Fruit fly (Drosophila melanogaster) whole organism: ENCODE measurements around the gene prage.

Experiments
- CG8478 ChIP-seq: fragments of >200 bp; optimal IDR thresholded peaks from 2 replicates; lab custom pipeline; 2018; ENCODE audit warnings: inconsistent platforms
- Dll ChIP-seq: fragments of >200 bp; optimal IDR thresholded peaks from 2 replicates; lab custom pipeline; 2017
- pan ChIP-seq: fragments of >200 bp; optimal IDR thresholded peaks from 2 replicates; lab custom pipeline; 2017
- psq ChIP-seq: fragments of >200 bp; optimal IDR thresholded peaks from 2 replicates; lab custom pipeline; 2017
- usp ChIP-seq: fragments of >200 bp; optimal IDR thresholded peaks from 2 replicates; lab custom pipeline; 2017; ENCODE audit warnings: missing biosample characterization, missing genetic modification characterization, mixed read lengths

DNA sequence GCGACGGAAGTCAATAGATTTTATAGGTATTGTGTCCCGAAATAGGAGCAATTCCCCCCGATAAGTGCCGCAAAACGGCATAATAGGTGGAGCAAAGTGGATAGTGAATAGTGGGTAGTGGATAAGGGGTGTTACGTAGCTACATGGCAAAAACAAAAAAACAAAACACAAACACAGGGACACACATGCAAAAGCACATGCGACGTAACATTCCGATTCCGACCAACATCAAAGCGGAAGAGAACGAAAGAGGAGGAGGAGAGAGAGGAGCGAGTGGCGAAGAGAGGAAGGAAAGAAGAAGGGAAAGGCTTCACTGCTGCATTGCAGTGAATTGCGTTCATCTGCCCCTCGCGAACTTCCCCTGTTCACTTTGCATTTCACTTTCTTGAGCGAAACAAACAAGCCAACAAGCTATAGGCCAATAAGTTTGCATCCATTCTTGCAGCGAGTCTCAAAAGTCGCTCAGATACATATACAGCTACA lies 869 bp downstream of the prage start:
- TF ChIP-seq CG8478 (lab: Kevin White, UChicago) (no peak), pan (lab: Kevin White, UChicago) (no peak), Dll (lab: Kevin White, UChicago) (no peak), usp (GFP tag; lab: Kevin White, UChicago) (no peak), psq (lab: Kevin White, UChicago) (no peak)
